Fruit fly (Drosophila melanogaster): ENCODE data around the gene squ.

- no peak for TF ChIP-seq psq (optimal IDR thresholded peaks at IDR 0.05)
- no peak for TF ChIP-seq CG8478 (optimal IDR thresholded peaks at IDR 0.05)
- TF ChIP-seq EcR (GFP tag; optimal IDR thresholded peaks at IDR 0.05): no peak
- no peak for TF ChIP-seq usp (GFP tag; optimal IDR thresholded peaks at IDR 0.05)
- no peak for TF ChIP-seq Dll (optimal IDR thresholded peaks at IDR 0.05)
- TF ChIP-seq pan (optimal IDR thresholded peaks at IDR 0.05): no peak
These were observed 42.7 kb downstream of the squ start for dm6 chr2L:16722596-16722995.

Data from whole organism.